Worm (Caenorhabditis elegans) whole organism, midembryonic: Measurements from ENCODE around the gene srd-45.

Experiments
- cog-1 ChIP-seq: sonication (generic microtip); optimal IDR thresholded peaks from 2 replicates; lab custom pipeline; 2016; ENCODE audit warnings: missing genetic modification characterization, missing compliant biosample characterization
- ztf-23 ChIP-seq: fragments of 200-800 bp; sonication (Bioruptor generic); IDR thresholded peaks from 2 replicates; pipeline ENCODE4 v1.3.6; 2022; ENCODE audit warnings: missing genetic modification reagents, missing genetic modification characterization, missing compliant biosample characterization

- no peak for TF ChIP-seq cog-1 (tag; lab: Kevin White, UChicago)
- TF ChIP-seq ztf-23 (GFP tag; lab: Robert Waterston, UW), result no peak
Observed at ce11 chrX:12335808-12336207, 7.0 kb downstream of the srd-45 start, which contains the start of gene srd-48.
